Fruit fly (Drosophila melanogaster) whole organism, pupa: ENCODE data around the gene Sh3beta.

Source experiments
- CG10348 ChIP-seq: fragments of 200-800 bp; sonication (Bioruptor generic); IDR thresholded peaks from 2 replicates; pipeline ENCODE4 v1.3.6; 2022; ENCODE audit warnings: missing biosample characterization, missing genetic modification characterization
- CG32121 ChIP-seq: fragments of 200-800 bp; sonication (Bioruptor generic); IDR thresholded peaks from 2 replicates; pipeline ENCODE4 v1.3.6; 2022; ENCODE audit warnings: missing biosample characterization, missing genetic modification characterization
- CG4496 ChIP-seq: fragments of 200-800 bp; sonication (Bioruptor generic); IDR thresholded peaks from 3 replicates; pipeline ENCODE4 v1.3.6; 2022; ENCODE audit warnings: missing biosample characterization, missing genetic modification characterization
- CG8159 ChIP-seq: fragments of 200-800 bp; sonication (Bioruptor generic); optimal IDR thresholded peaks from 3 replicates; lab custom pipeline; 2018; ENCODE audit warnings: missing biosample characterization, mild to moderate bottlenecking, missing genetic modification characterization, moderate library complexity
- CG8301 ChIP-seq: fragments of 200-800 bp; sonication (Bioruptor generic); optimal IDR thresholded peaks from 2 replicates; lab custom pipeline; 2018; ENCODE audit warnings: missing biosample characterization, mild to moderate bottlenecking, missing genetic modification characterization
- CG9948 ChIP-seq: fragments of 200-800 bp; sonication (Bioruptor generic); optimal IDR thresholded peaks from 2 replicates; lab custom pipeline; 2018; ENCODE audit warnings: missing biosample characterization, mild to moderate bottlenecking, missing genetic modification characterization, moderate library complexity
- Ets98B ChIP-seq: fragments of 200-800 bp; sonication (Bioruptor generic); IDR thresholded peaks from 2 replicates; pipeline ENCODE4 v1.3.6; 2022; ENCODE audit warnings: missing biosample characterization, missing genetic modification characterization
- Pif1A ChIP-seq: fragments of 200-800 bp; sonication (Bioruptor generic); optimal IDR thresholded peaks from 3 replicates; lab custom pipeline; 2016; ENCODE audit warnings: missing biosample characterization, missing genetic modification characterization
- Snoo ChIP-seq: fragments of 200-800 bp; sonication (Bioruptor generic); optimal IDR thresholded peaks from 3 replicates; lab custom pipeline; 2017; ENCODE audit warnings: missing biosample characterization, mild to moderate bottlenecking, missing genetic modification characterization, inconsistent platforms
- gl ChIP-seq: fragments of 200-800 bp; sonication (Bioruptor generic); optimal IDR thresholded peaks from 2 replicates; lab custom pipeline; 2018; ENCODE audit warnings: missing biosample characterization, mild to moderate bottlenecking, missing genetic modification characterization

DNA sequence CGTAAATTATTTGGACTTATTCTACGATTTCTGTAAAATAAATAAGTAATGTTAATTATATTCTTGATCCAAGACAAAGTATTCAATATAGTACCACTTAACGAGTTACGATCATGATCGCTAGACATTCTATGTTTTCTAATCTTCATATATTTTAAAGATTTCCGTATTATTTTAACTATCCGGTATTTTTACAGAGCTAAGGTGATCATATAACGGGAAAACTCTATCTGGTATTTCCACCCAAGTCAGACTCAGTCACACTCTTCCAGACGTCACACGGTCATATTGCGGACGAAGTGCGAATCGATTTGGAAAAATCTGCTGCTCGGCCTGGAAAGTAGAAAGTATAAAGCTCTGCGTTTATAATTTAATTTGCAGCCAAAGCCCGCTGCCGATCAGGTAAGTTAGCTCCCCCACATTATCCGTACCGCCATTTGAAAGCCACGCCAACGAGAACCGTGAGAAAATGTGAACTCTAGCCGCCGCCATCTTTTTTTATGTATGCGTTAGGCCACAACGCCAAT, 29.8 kb downstream of the Sh3beta start, which contains the start of the genes lark and eco:
- TF ChIP-seq Ets98B (GFP tag; lab: Robert Waterston, UW) (no peak), CG9948 (tag; lab: Kevin White, UChicago) (no peak), CG8301 (no peak), CG4496 (0 out of 3 replicates have a peak, but pooled peaks have one; percentile 9), CG32121 (GFP tag; lab: Robert Waterston, UW) (no peak), gl (tag; lab: Kevin White, UChicago) (peak; percentile 28), Snoo (no peak), CG8159 (tag; lab: Kevin White, UChicago) (no peak), CG10348 (GFP tag; lab: Robert Waterston, UW) (no peak), Pif1A (no peak)
